Worm (Caenorhabditis elegans): ENCODE data around the gene lipl-4.

The lipl-4 gene

DNA sequence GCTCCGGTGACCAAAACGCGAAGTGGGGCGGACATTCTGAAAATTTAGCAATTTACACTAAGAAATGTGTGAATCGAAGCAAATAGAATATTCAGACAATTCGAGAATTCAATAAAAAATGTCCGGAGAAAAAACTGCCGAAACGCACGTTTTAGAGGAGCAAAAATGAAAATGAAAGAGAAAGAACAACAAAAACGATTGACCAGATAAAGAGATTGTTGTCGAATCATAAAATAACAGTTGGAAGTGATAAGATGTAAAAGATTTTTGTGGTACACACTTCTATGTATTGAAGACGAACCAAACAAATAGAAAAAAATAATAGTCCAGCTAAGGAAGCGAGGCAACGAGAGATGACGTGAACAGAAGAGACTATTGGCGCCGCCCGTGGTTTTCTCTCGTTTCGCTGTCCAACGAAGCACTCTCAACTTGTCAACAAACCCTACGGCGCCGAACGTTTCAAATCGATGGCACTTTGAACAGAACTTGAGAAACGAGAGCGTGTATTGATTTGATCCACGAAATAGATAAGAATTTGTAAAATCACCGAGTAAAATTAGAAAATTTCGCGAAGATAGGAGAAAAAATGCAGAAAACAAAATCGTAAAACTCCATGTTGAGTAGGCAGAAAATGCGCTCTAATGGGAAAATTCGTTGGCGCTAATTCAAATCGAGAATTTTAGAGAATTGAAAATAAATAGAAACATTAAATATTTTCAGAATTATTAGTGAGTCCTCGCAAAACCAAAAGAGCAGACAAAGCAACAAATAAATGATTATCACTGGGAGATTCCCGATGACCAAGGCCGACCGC lies 33.3 kb upstream of the lipl-4 start, which contains the start of gene mdh-1 (continued):
- TF ChIP-seq snpc-1.1 (tag; optimal IDR thresholded peaks at IDR 0.05; ENCODE audit: insufficient read depth) (no peak), atf-7 (tag; optimal IDR thresholded peaks at IDR 0.05) (no peak), F57C9.4 (tag; optimal IDR thresholded peaks at IDR 0.05) (no peak), madf-10 (tag; optimal IDR thresholded peaks at IDR 0.05) (no peak), C17E4.6 (GFP tag; IDR thresholded peaks at IDR 0.05) (no peak), snpc-4 (GFP tag; optimal IDR thresholded peaks at IDR 0.05) (no peak), snpc-4 (tag; optimal IDR thresholded peaks at IDR 0.05) (no peak), ztf-18 (tag; optimal IDR thresholded peaks at IDR 0.05) (no peak), Y53G8AR.9 (GFP tag; conservative IDR thresholded peaks at IDR 0.05) (no peak), ccch-3 (GFP tag; optimal IDR thresholded peaks at IDR 0.05) (no peak), D2030.7 (GFP tag; IDR thresholded peaks at IDR 0.05) (0 out of 2 replicates have a peak, but pooled peaks have one; percentile 17), zim-3 (tag; optimal IDR thresholded peaks at IDR 0.05) (no peak), lin-40 (tag; optimal IDR thresholded peaks at IDR 0.05) (no peak), lsl-1 (GFP tag; optimal IDR thresholded peaks at IDR 0.05) (no peak), hlh-12 (tag; optimal IDR thresholded peaks at IDR 0.05) (no peak), chd-7 (tag; optimal IDR thresholded peaks at IDR 0.05) (no peak), ztf-3 (GFP tag; optimal IDR thresholded peaks at IDR 0.05) (no peak), ceh-79 (tag; optimal IDR thresholded peaks at IDR 0.05) (no peak), ztf-25 (GFP tag; IDR thresholded peaks at IDR 0.05) (no peak), T26A5.8 (tag; optimal IDR thresholded peaks at IDR 0.05) (no peak), akir-1 (GFP tag; optimal IDR thresholded peaks at IDR 0.05) (no peak), ceh-27 (GFP tag; optimal IDR thresholded peaks at IDR 0.05) (peak; percentile 26), ztf-28 (GFP tag; IDR thresholded peaks at IDR 0.05) (no peak), nfya-1 (tag; optimal IDR thresholded peaks at IDR 0.05; ENCODE audit: borderline replicate concordance, insufficient read depth) (no peak), sea-2 (GFP tag; IDR thresholded peaks at IDR 0.05) (no peak), cebp-1 (GFP tag; IDR thresholded peaks at IDR 0.05) (no peak), cebp-1 (tag; optimal IDR thresholded peaks at IDR 0.05) (no peak), B0261.1 (tag; optimal IDR thresholded peaks at IDR 0.05) (no peak), let-607 (tag; optimal IDR thresholded peaks at IDR 0.05) (peak in 1 of 2 experiments; percentile 24), attf-6 (GFP tag; IDR thresholded peaks at IDR 0.05) (no peak), pha-4 (tag; optimal IDR thresholded peaks at IDR 0.05) (peak; percentile 77), ceh-40 (GFP tag; IDR thresholded peaks at IDR 0.05) (no peak)

DNA sequence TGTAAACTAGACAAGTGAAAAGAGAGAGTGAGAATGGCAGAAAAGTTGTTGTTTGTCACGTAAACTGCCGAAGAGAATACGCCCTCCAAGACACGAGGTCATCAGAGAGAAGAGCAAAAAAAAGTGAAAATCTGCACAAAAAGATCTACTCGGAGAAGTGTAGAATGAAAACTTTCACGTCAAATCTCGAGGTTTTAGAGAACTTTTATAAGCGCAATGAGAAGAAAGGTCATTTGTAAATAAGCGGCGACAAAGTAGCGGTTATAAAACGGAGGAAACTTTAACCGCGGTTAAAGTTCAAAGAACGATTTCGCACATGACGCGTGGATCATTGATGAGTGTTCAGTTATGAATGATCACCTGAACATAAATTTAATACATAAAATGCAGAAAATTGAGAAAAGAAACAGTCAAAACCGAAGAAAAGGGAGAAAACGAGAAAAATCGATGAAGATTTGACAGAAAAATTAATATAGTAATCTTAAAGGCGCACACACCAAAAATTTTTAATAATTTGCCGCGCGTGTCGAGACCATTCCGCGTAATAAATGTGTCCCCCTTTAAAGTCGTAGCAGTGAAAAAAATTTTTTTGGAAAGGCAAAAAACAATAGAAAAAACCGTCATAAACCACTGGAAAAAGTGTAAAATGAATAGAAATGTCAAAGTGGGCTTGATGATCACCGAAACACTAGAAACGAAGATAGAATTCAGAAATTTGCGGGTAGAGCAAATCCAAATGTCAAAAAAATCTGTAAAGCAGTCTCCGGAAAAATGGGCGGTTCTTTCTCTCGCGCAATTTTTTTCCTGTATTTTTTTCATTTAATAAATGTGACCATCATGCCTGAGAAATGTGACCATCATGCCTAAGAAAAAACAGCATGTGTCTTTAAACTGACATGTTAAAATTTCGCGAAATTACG lies 32.4 kb upstream of the lipl-4 start:
- TF ChIP-seq K11D2.4 (GFP tag; IDR thresholded peaks at IDR 0.05) (peak; percentile 35; the same call in 1 of the 2 replicates), F22D6.2 (tag; optimal IDR thresholded peaks at IDR 0.05) (peak; percentile 1), ztf-26 (tag; optimal IDR thresholded peaks at IDR 0.05) (peak; percentile 1), madf-10 (tag; optimal IDR thresholded peaks at IDR 0.05) (no peak), madf-6 (GFP tag; IDR thresholded peaks at IDR 0.05) (peak; percentile 67; the same call in 1 of the 2 replicates), attf-3 (GFP tag; conservative IDR thresholded peaks at IDR 0.05) (no peak), bed-2 (GFP tag; IDR thresholded peaks at IDR 0.05) (no peak), lin-40 (tag; optimal IDR thresholded peaks at IDR 0.05) (peak; percentile 29), fkh-3 (tag; optimal IDR thresholded peaks at IDR 0.05) (no peak), pha-4 (tag; optimal IDR thresholded peaks at IDR 0.05) (peak; percentile 42), hlh-12 (tag; optimal IDR thresholded peaks at IDR 0.05) (no peak), tbx-9 (tag; optimal IDR thresholded peaks at IDR 0.05; ENCODE audit: borderline replicate concordance) (no peak), B0336.3 (GFP tag; IDR thresholded peaks at IDR 0.05) (no peak), D2030.7 (GFP tag; IDR thresholded peaks at IDR 0.05) (0 out of 2 replicates have a peak, but pooled peaks have one; percentile 23), athp-1 (tag; optimal IDR thresholded peaks at IDR 0.05) (no peak), F10E7.11 (tag; optimal IDR thresholded peaks at IDR 0.05) (no peak), somi-1 (GFP tag; optimal IDR thresholded peaks at IDR 0.05) (peak; percentile 3), madf-8 (GFP tag; conservative IDR thresholded peaks at IDR 0.05) (peak; percentile 46)

All from whole organism, young adult.